Worm (Caenorhabditis elegans): ENCODE measurements around the gene C45B2.1.

DNA sequence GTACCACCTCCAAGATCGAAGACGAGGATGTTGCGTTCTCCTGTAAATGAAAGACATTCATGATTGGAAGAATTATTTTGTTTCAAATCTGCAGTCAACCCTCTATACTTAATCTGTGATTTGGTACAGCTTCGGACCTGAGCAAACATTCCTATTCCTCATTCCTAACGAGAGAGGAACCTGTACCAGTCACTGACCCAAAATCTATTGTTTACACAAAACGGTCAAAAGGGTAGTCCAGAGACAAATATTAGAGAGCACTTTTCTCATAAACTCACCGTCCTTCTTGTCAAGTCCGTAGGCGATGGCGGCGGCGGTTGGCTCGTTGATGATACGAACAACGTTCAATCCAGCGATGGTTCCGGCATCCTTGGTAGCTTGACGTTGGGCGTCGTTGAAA is 4.9 kb downstream of the C45B2.1 start:
- no peak for TF ChIP-seq ama-1 (optimal IDR thresholded peaks at IDR 0.05)
- no peak for TF ChIP-seq nhr-77 (tag; optimal IDR thresholded peaks at IDR 0.05)
- TF ChIP-seq elt-3 (tag; optimal IDR thresholded peaks at IDR 0.05): no peak
- TF ChIP-seq unc-62 (GFP tag; optimal IDR thresholded peaks at IDR 0.05): no peak
- TF ChIP-seq fos-1 (tag; optimal IDR thresholded peaks at IDR 0.05): no peak
- TF ChIP-seq lin-13 (GFP tag; optimal IDR thresholded peaks at IDR 0.05): no peak
- no peak for TF ChIP-seq unc-39 (tag; optimal IDR thresholded peaks at IDR 0.05)
- TF ChIP-seq zag-1 (tag; optimal IDR thresholded peaks at IDR 0.05): no peak
- no peak for TF ChIP-seq nhr-12 (tag; optimal IDR thresholded peaks at IDR 0.05)
- no peak for TF ChIP-seq aly-2 (tag; optimal IDR thresholded peaks at IDR 0.05)
- TF ChIP-seq snpc-4 (tag; optimal IDR thresholded peaks at IDR 0.05): no peak
